Worm (Caenorhabditis elegans) whole organism, L3 larva: ENCODE measurements around the gene F46C5.4.

Source experiments
- nhr-11 ChIP-seq: fragments of 150-350 bp; optimal IDR thresholded peaks from 2 replicates; lab custom pipeline; 2014; ENCODE audit warnings: missing biosample characterization, missing genetic modification characterization
- pqm-1 ChIP-seq: fragments of 150-350 bp; optimal IDR thresholded peaks from 2 replicates; lab custom pipeline; 2017; ENCODE audit warnings: missing biosample characterization, missing genetic modification characterization, inconsistent platforms
- snpc-4 ChIP-seq: fragments of 150-350 bp; optimal IDR thresholded peaks from 2 replicates; lab custom pipeline; 2014; ENCODE audit warnings: missing biosample characterization, missing genetic modification characterization
- unc-62 ChIP-seq: fragments of 150-350 bp; sonication (generic microtip); optimal IDR thresholded peaks from 4 replicates; lab custom pipeline; 2014; ENCODE audit warnings: missing biosample characterization, missing genetic modification reagents, missing genetic modification characterization

ce11 chrII:8854874-8855273 lies 19.0 kb downstream of the F46C5.4 start:
- no peak for TF ChIP-seq pqm-1 (tag; lab: Kevin White, UChicago)
- TF ChIP-seq snpc-4 (tag; lab: Kevin White, UChicago): no peak
- no peak for TF ChIP-seq unc-62 (GFP tag; lab: Kevin White, UChicago)
- no peak for TF ChIP-seq nhr-11 (tag; lab: Kevin White, UChicago)
